Fruit fly (Drosophila melanogaster) whole organism, embryonic: Measurements from ENCODE around the gene CG31099.

Experiments used
- Aef1 ChIP-seq: fragments of 200-800 bp; sonication (Bioruptor generic); IDR thresholded peaks from 3 replicates; pipeline ENCODE4 v1.3.6; 2022; ENCODE audit warnings: missing biosample characterization, missing genetic modification characterization
- Asciz ChIP-seq: fragments of 200-800 bp; sonication (Bioruptor generic); optimal IDR thresholded peaks from 2 replicates; lab custom pipeline; 2017; ENCODE audit warnings: missing biosample characterization, mild to moderate bottlenecking, missing genetic modification characterization, missing genetic modification reagents
- Bdp1 ChIP-seq: fragments of 200-800 bp; sonication (Bioruptor generic); optimal IDR thresholded peaks from 3 replicates; lab custom pipeline; 2016; ENCODE audit warnings: missing biosample characterization, missing genetic modification characterization
- Bgb ChIP-seq: fragments of 200-800 bp; sonication (Bioruptor generic); IDR thresholded peaks from 2 replicates; pipeline ENCODE4 v1.3.6; 2022; ENCODE audit warnings: missing biosample characterization, missing genetic modification characterization; ENCODE audit not compliant: partially characterized antibody
- CG1024 ChIP-seq: fragments of 200-800 bp; sonication (Bioruptor generic); IDR thresholded peaks from 2 replicates; pipeline ENCODE4 v1.3.6; 2022; ENCODE audit warnings: missing biosample characterization, missing genetic modification characterization
- CG10267 ChIP-seq: fragments of 200-800 bp; sonication (Bioruptor generic); optimal IDR thresholded peaks from 2 replicates; lab custom pipeline; 2018; ENCODE audit warnings: missing biosample characterization, mild to moderate bottlenecking, missing genetic modification characterization, moderate library complexity
- CG10321 ChIP-seq: fragments of 200-800 bp; sonication (Bioruptor generic); IDR thresholded peaks from 2 replicates; pipeline ENCODE4 v1.3.6; 2022; ENCODE audit warnings: missing biosample characterization, missing genetic modification characterization
- CG10462 ChIP-seq: fragments of 200-800 bp; sonication (Bioruptor generic); optimal IDR thresholded peaks from 2 replicates; lab custom pipeline; 2016; ENCODE audit warnings: missing biosample characterization, missing genetic modification characterization
- CG10654 ChIP-seq: fragments of 200-800 bp; sonication (Bioruptor generic); optimal IDR thresholded peaks from 2 replicates; lab custom pipeline; 2016; ENCODE audit warnings: missing biosample characterization, missing genetic modification characterization
- CG11696 ChIP-seq: fragments of 200-800 bp; sonication (Bioruptor generic); IDR thresholded peaks from 2 replicates; pipeline ENCODE4 v1.3.6; 2022; ENCODE audit warnings: missing biosample characterization, missing genetic modification characterization
- CG12391 ChIP-seq: fragments of 200-800 bp; sonication (Bioruptor generic); optimal IDR thresholded peaks from 3 replicates; lab custom pipeline; 2018; ENCODE audit warnings: missing biosample characterization, mild to moderate bottlenecking, missing genetic modification characterization, moderate library complexity
- CG1529 ChIP-seq: fragments of 200-800 bp; sonication (Bioruptor generic); optimal IDR thresholded peaks from 3 replicates; lab custom pipeline; 2018; ENCODE audit warnings: missing biosample characterization, missing genetic modification characterization
- CG17328 ChIP-seq: fragments of 200-800 bp; sonication (Bioruptor generic); IDR thresholded peaks from 2 replicates; pipeline ENCODE4 v1.3.6; 2022; ENCODE audit warnings: missing biosample characterization, missing genetic modification characterization
- CG17612 ChIP-seq: fragments of 200-800 bp; sonication (Bioruptor generic); IDR thresholded peaks from 2 replicates; pipeline ENCODE4 v1.3.6; 2022; ENCODE audit warnings: missing biosample characterization, missing genetic modification characterization
- CG31224 ChIP-seq: fragments of 200-800 bp; sonication (Bioruptor generic); IDR thresholded peaks from 2 replicates; pipeline ENCODE4 v1.3.6; 2022; ENCODE audit warnings: missing biosample characterization, missing genetic modification characterization
- CG4424 ChIP-seq: fragments of 200-800 bp; sonication (Bioruptor generic); optimal IDR thresholded peaks from 3 replicates; lab custom pipeline; 2016; ENCODE audit warnings: missing biosample characterization, missing genetic modification characterization
- CG7372 ChIP-seq: fragments of 200-800 bp; sonication (Bioruptor generic); IDR thresholded peaks from 2 replicates; pipeline ENCODE4 v1.3.6; 2022; ENCODE audit warnings: missing biosample characterization, missing genetic modification characterization
- CG7745 ChIP-seq: fragments of 200-800 bp; sonication (Bioruptor generic); optimal IDR thresholded peaks from 2 replicates; lab custom pipeline; 2018; ENCODE audit warnings: missing biosample characterization, mild to moderate bottlenecking, missing genetic modification characterization, moderate library complexity
- CG8388 ChIP-seq: fragments of 200-800 bp; sonication (Bioruptor generic); optimal IDR thresholded peaks from 2 replicates; lab custom pipeline; 2019; ENCODE audit warnings: missing biosample characterization, mild to moderate bottlenecking, missing genetic modification characterization, moderate library complexity
- CG9727 ChIP-seq: fragments of 200-800 bp; sonication (Bioruptor generic); optimal IDR thresholded peaks from 3 replicates; lab custom pipeline; 2017; ENCODE audit warnings: missing biosample characterization, mild to moderate bottlenecking, missing genetic modification characterization
- CG9797 ChIP-seq: fragments of 200-800 bp; sonication (Bioruptor generic); optimal IDR thresholded peaks from 3 replicates; lab custom pipeline; 2018; ENCODE audit warnings: missing biosample characterization, mild to moderate bottlenecking, missing genetic modification characterization
- Drgx ChIP-seq: fragments of 200-800 bp; sonication (Bioruptor generic); IDR thresholded peaks from 2 replicates; pipeline ENCODE4 v1.3.6; 2022; ENCODE audit warnings: missing biosample characterization, missing genetic modification characterization
- Hand ChIP-seq: fragments of 200-800 bp; sonication (Bioruptor generic); optimal IDR thresholded peaks from 2 replicates; lab custom pipeline; 2017; ENCODE audit warnings: mild to moderate bottlenecking, missing biosample characterization, missing genetic modification reagents, missing genetic modification characterization
- Hmx ChIP-seq: fragments of 200-800 bp; sonication (Bioruptor generic); optimal IDR thresholded peaks from 2 replicates; lab custom pipeline; 2016; ENCODE audit warnings: missing biosample characterization, missing genetic modification characterization
- Med ChIP-seq: fragments of 200-800 bp; sonication (Bioruptor generic); peaks from one replicate; lab custom pipeline; 2016; ENCODE audit warnings: missing biosample characterization, missing genetic modification characterization, mild to moderate bottlenecking, inconsistent platforms, moderate library complexity
- Optix ChIP-seq: fragments of 200-800 bp; sonication (Bioruptor generic); IDR thresholded peaks from 3 replicates; pipeline ENCODE4 v1.3.6; 2022; ENCODE audit warnings: missing biosample characterization, missing genetic modification characterization
- Sox102F ChIP-seq: fragments of 200-800 bp; sonication (Bioruptor generic); optimal IDR thresholded peaks from 2 replicates; lab custom pipeline; 2018; ENCODE audit warnings: missing biosample characterization, mild to moderate bottlenecking, missing genetic modification characterization, moderate library complexity
- aop ChIP-seq: fragments of 200-800 bp; sonication (Bioruptor generic); IDR thresholded peaks from 2 replicates; pipeline ENCODE4 v1.3.6; 2022; ENCODE audit warnings: missing biosample characterization, missing genetic modification characterization
- cad ChIP-seq: fragments of >200 bp; optimal IDR thresholded peaks from 2 replicates; lab custom pipeline; 2017; ENCODE audit warnings: missing biosample characterization, missing genetic modification characterization
- cato ChIP-seq: fragments of 200-800 bp; sonication (Bioruptor generic); optimal IDR thresholded peaks from 2 replicates; lab custom pipeline; 2016; ENCODE audit warnings: missing biosample characterization, missing genetic modification characterization, borderline replicate concordance
- dmrt11E ChIP-seq: fragments of 200-800 bp; sonication (Bioruptor generic); optimal IDR thresholded peaks from 3 replicates; lab custom pipeline; 2018; ENCODE audit warnings: missing biosample characterization, mild to moderate bottlenecking, missing genetic modification characterization, moderate library complexity
- eve ChIP-seq, 2 experiments: fragments of >200 bp; optimal IDR thresholded peaks; 2 replicates each; lab custom pipeline; 2017; ENCODE audit warnings: missing biosample characterization in 2 of 2, missing genetic modification characterization in 2 of 2
- fd64A ChIP-seq: fragments of 200-800 bp; sonication (Bioruptor generic); optimal IDR thresholded peaks from 3 replicates; lab custom pipeline; 2018; ENCODE audit warnings: missing biosample characterization, mild to moderate bottlenecking, missing genetic modification characterization
- gt ChIP-seq: fragments of 200-800 bp; sonication (Bioruptor generic); IDR thresholded peaks from 2 replicates; pipeline ENCODE4 v1.3.6; 2022; ENCODE audit warnings: missing biosample characterization, missing genetic modification characterization
- lbe ChIP-seq: fragments of 200-800 bp; sonication (Bioruptor generic); optimal IDR thresholded peaks from 2 replicates; lab custom pipeline; 2016; ENCODE audit warnings: missing biosample characterization, mild to moderate bottlenecking, missing genetic modification characterization
- lmd ChIP-seq: fragments of 200-800 bp; sonication (Bioruptor generic); IDR thresholded peaks from 2 replicates; pipeline ENCODE4 v1.3.6; 2022; ENCODE audit warnings: missing biosample characterization, missing genetic modification characterization
- lola ChIP-seq, 3 experiments: fragments of >200 bp in 2 of 3; fragments of 200-800 bp in 1 of 3; sonication (Bioruptor generic) in 1 of 3; optimal IDR thresholded peaks; 2 replicates each; lab custom pipeline; 2017 to 2019; ENCODE audit warnings: missing biosample characterization in 3 of 3, missing genetic modification characterization in 3 of 3, mild to moderate bottlenecking in 1 of 3, moderate library complexity in 1 of 3
- lov ChIP-seq, 2 experiments: fragments of 200-800 bp in 1 of 2; fragments of >200 bp in 1 of 2; sonication (Bioruptor generic) in 1 of 2; IDR thresholded peaks in 1 of 2; optimal IDR thresholded peaks in 1 of 2; 2 replicates in 1 of 2; 3 replicates in 1 of 2; pipeline versions ENCODE4 v1.3.6 to Lab custom; 2017 to 2022; ENCODE audit warnings: missing biosample characterization in 1 of 2, missing genetic modification characterization in 1 of 2
- luna ChIP-seq: fragments of 200-800 bp; sonication (Bioruptor generic); optimal IDR thresholded peaks from 2 replicates; lab custom pipeline; 2016; ENCODE audit warnings: missing biosample characterization, missing genetic modification characterization
- mirr ChIP-seq: fragments of 200-800 bp; sonication (Bioruptor generic); optimal IDR thresholded peaks from 3 replicates; lab custom pipeline; 2018; ENCODE audit warnings: missing biosample characterization, mild to moderate bottlenecking, missing genetic modification characterization
- odd ChIP-seq: fragments of 200-800 bp; sonication (Bioruptor generic); optimal IDR thresholded peaks from 2 replicates; lab custom pipeline; 2017; ENCODE audit warnings: missing biosample characterization, mild to moderate bottlenecking, missing genetic modification characterization
- otp ChIP-seq: fragments of 200-800 bp; sonication (Bioruptor generic); IDR thresholded peaks from 3 replicates; pipeline ENCODE4, ENCODE4 v1.3.6; 2022; ENCODE audit warnings: missing biosample characterization, missing genetic modification characterization
- p53 ChIP-seq: fragments of 200-800 bp; sonication (Bioruptor generic); optimal IDR thresholded peaks from 2 replicates; lab custom pipeline; 2016; ENCODE audit warnings: missing biosample characterization, missing genetic modification characterization
- pzg ChIP-seq: fragments of 200-800 bp; sonication (Bioruptor generic); optimal IDR thresholded peaks from 3 replicates; lab custom pipeline; 2018; ENCODE audit warnings: missing biosample characterization, mild to moderate bottlenecking, missing genetic modification characterization, moderate library complexity
- sug ChIP-seq: fragments of 200-800 bp; optimal IDR thresholded peaks from 2 replicates; lab custom pipeline; 2019; ENCODE audit warnings: missing biosample characterization, mild to moderate bottlenecking, missing genetic modification characterization, moderate library complexity
- tin ChIP-seq: fragments of 200-800 bp; sonication (Bioruptor generic); optimal IDR thresholded peaks from 3 replicates; lab custom pipeline; 2016; ENCODE audit warnings: missing biosample characterization, missing genetic modification characterization
- trem ChIP-seq: fragments of 200-800 bp; optimal IDR thresholded peaks from 3 replicates; lab custom pipeline; 2019; ENCODE audit warnings: missing biosample characterization, mild to moderate bottlenecking, missing genetic modification characterization, moderate library complexity
- ttk ChIP-seq: fragments of 200-800 bp; sonication (Bioruptor generic); IDR thresholded peaks from 2 replicates; pipeline ENCODE4 v2.1.2; 2022; ENCODE audit warnings: missing biosample characterization, missing genetic modification characterization
- unc-4 ChIP-seq: fragments of 200-800 bp; sonication (Bioruptor generic); IDR thresholded peaks from 2 replicates; pipeline ENCODE4 v1.3.6; 2022; ENCODE audit warnings: missing biosample characterization, missing genetic modification characterization; ENCODE audit not compliant: partially characterized antibody
- zfh2 ChIP-seq: fragments of 200-800 bp; sonication (Bioruptor generic); optimal IDR thresholded peaks from 2 replicates; lab custom pipeline; 2016; ENCODE audit warnings: missing biosample characterization, missing genetic modification characterization

Gene CG31099

DNA sequence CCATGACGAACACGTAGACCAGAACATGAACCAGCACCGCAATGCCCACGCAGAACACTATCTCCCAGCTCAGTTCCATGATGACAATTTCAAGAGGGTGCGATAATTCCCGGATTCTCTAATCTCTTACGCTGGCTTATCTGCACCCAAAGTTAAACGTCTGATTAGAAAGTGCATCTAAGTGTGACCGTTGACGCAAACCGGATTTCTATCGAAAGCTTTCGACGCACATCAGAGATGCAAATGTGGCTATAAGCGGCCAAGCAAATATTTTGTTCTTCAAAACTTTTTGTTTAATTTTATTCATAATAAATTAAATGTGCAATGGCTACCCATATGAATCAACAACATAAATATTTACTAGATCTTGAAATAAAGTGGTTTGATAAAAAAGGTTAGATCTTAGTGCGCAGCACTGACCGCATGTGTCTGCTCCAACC lies 48.4 kb downstream of the CG31099 start, which contains the start of the genes Kdsr and CG11858 (continued):
- peak; percentile 61 for TF ChIP-seq pzg (GFP tag; lab: Kevin White, UChicago)
- TF ChIP-seq Bgb (GFP tag; lab: Robert Waterston, UW): no peak
- no peak for TF ChIP-seq lbe
- TF ChIP-seq CG4424 (GFP tag; lab: Kevin White, UChicago): peak; percentile 56
- TF ChIP-seq eve (GFP tag; optimal IDR thresholded peaks at IDR 0.05; lab: Kevin White, UChicago): no peak
- peak; percentile 43; the same call in 1 of the 2 replicates for TF ChIP-seq ttk (GFP tag; lab: Robert Waterston, UW)
- TF ChIP-seq Sox102F (GFP tag; lab: Kevin White, UChicago): peak; percentile 72
- peak; percentile 40 for TF ChIP-seq luna (GFP tag; lab: Kevin White, UChicago)
- no peak for TF ChIP-seq CG10321 (GFP tag; lab: Robert Waterston, UW)
- TF ChIP-seq Med (GFP tag; lab: Kevin White, UChicago): peak; percentile 95
- TF ChIP-seq cato: no peak
- peak; percentile 38 for TF ChIP-seq trem (tag; lab: Kevin White, UChicago)
- TF ChIP-seq Drgx: peak; percentile 52
- peak; percentile 35; the same call in 1 of the 2 replicates for TF ChIP-seq CG7372 (GFP tag; lab: Robert Waterston, UW)
- TF ChIP-seq Asciz: no peak
- no peak for TF ChIP-seq p53 (GFP tag; lab: Kevin White, UChicago)
- peak; percentile 65 for TF ChIP-seq CG17328 (GFP tag; lab: Robert Waterston, UW)
- no peak for TF ChIP-seq CG7745 (tag; lab: Kevin White, UChicago)
- TF ChIP-seq dmrt11E (tag; lab: Kevin White, UChicago): peak; percentile 52
- TF ChIP-seq odd (GFP tag; lab: Kevin White, UChicago): no peak
- peak; percentile 55 for TF ChIP-seq CG8388
- no peak for TF ChIP-seq gt (GFP tag; lab: Robert Waterston, UW)
- no peak for TF ChIP-seq CG17612 (GFP tag; lab: Robert Waterston, UW)
- TF ChIP-seq cad (GFP tag; lab: Kevin White, UChicago): no peak
- TF ChIP-seq lmd (GFP tag; lab: Robert Waterston, UW): peak; percentile 64
- TF ChIP-seq sug (tag; lab: Kevin White, UChicago): peak; percentile 70
- TF ChIP-seq CG10654 (GFP tag; lab: Kevin White, UChicago): peak; percentile 29
- TF ChIP-seq aop (GFP tag; lab: Robert Waterston, UW): no peak
- TF ChIP-seq Aef1 (GFP tag; lab: Robert Waterston, UW): peak; percentile 53
- TF ChIP-seq CG11696: no peak
- no peak for TF ChIP-seq mirr
- TF ChIP-seq CG12391: peak; percentile 79
- TF ChIP-seq Bdp1 (GFP tag; lab: Kevin White, UChicago): peak; percentile 27
- TF ChIP-seq CG1024 (GFP tag; lab: Robert Waterston, UW): no peak
- TF ChIP-seq CG10267 (tag; lab: Kevin White, UChicago): peak; percentile 63
- peak; percentile 76 for TF ChIP-seq CG9797
- no peak for TF ChIP-seq CG1529 (GFP tag; lab: Kevin White, UChicago)
- TF ChIP-seq otp: 0 out of 3 replicates have a peak, but pooled peaks have one; percentile 43
- TF ChIP-seq Hand (GFP tag; lab: Kevin White, UChicago): no peak
- TF ChIP-seq lov (optimal IDR thresholded peaks at IDR 0.05; lab: Kevin White, UChicago): no peak
- TF ChIP-seq lov (GFP tag; IDR thresholded peaks at IDR 0.05; lab: Robert Waterston, UW): 0 out of 3 replicates have a peak, but pooled peaks have one; percentile 63
- TF ChIP-seq unc-4: peak; percentile 56; the same call in 1 of the 2 replicates
- no peak for TF ChIP-seq Optix (GFP tag; lab: Robert Waterston, UW)
- TF ChIP-seq Hmx (GFP tag; lab: Kevin White, UChicago): no peak
- TF ChIP-seq tin (GFP tag; lab: Kevin White, UChicago): peak; percentile 34
- TF ChIP-seq fd64A (GFP tag; lab: Kevin White, UChicago): no peak
- peak; percentile 71 for TF ChIP-seq zfh2 (GFP tag; lab: Kevin White, UChicago)
- TF ChIP-seq lola (GFP tag; optimal IDR thresholded peaks at IDR 0.05; lab: Kevin White, UChicago): peak in 1 of 3 experiments; percentile 53
- peak; percentile 53 for TF ChIP-seq CG9727 (GFP tag; lab: Kevin White, UChicago)
- peak; percentile 42; the same call in 1 of the 2 replicates for TF ChIP-seq CG31224 (GFP tag; lab: Robert Waterston, UW)
- peak; percentile 19 for TF ChIP-seq CG10462 (GFP tag; lab: Kevin White, UChicago)
